Worm (Caenorhabditis elegans) whole organism, early embryonic: ENCODE data around the gene C44C10.11.

Source experiments
- B0310.2 ChIP-seq: sonication (generic microtip); optimal IDR thresholded peaks from 2 replicates; lab custom pipeline; 2016; ENCODE audit warnings: mild to moderate bottlenecking, missing genetic modification characterization, missing compliant biosample characterization
- F13C5.2 ChIP-seq: sonication (generic microtip); optimal IDR thresholded peaks from 2 replicates; lab custom pipeline; 2017; ENCODE audit warnings: mild to moderate bottlenecking, missing genetic modification characterization, inconsistent platforms, missing compliant biosample characterization
- ama-1 ChIP-seq: fragments of 150-350 bp; optimal IDR thresholded peaks from 2 replicates; lab custom pipeline; 2014
- ceh-13 ChIP-seq: fragments of 200-800 bp; sonication (Bioruptor generic); optimal IDR thresholded peaks from 2 replicates; lab custom pipeline; 2018; ENCODE audit warnings: mild to moderate bottlenecking, missing genetic modification characterization, missing compliant biosample characterization
- ceh-36 ChIP-seq: sonication (generic microtip); optimal IDR thresholded peaks from 2 replicates; lab custom pipeline; 2016; ENCODE audit warnings: missing genetic modification characterization, inconsistent platforms, missing compliant biosample characterization
- hnd-1 ChIP-seq: sonication (generic microtip); optimal IDR thresholded peaks from 2 replicates; lab custom pipeline; 2016; ENCODE audit warnings: missing genetic modification characterization, missing compliant biosample characterization
- scrt-1 ChIP-seq: fragments of 200-800 bp; sonication (Bioruptor generic); IDR thresholded peaks from 2 replicates; pipeline ENCODE4 v1.3.6; 2022; ENCODE audit warnings: missing genetic modification characterization, missing compliant biosample characterization
- sea-1 ChIP-seq: fragments of 200-800 bp; sonication (Bioruptor generic); conservative IDR thresholded peaks from 2 replicates; pipeline ENCODE4 v1.3.6; 2022; ENCODE audit warnings: missing genetic modification characterization, missing compliant biosample characterization
- tbx-11 ChIP-seq: fragments of 200-800 bp; sonication (Bioruptor generic); IDR thresholded peaks from 2 replicates; pipeline ENCODE4 v1.3.6; 2022; ENCODE audit warnings: missing genetic modification characterization, missing compliant biosample characterization
- tra-4 ChIP-seq: sonication (generic microtip); optimal IDR thresholded peaks from 2 replicates; lab custom pipeline; 2017; ENCODE audit warnings: missing genetic modification characterization, missing compliant biosample characterization

- no peak for TF ChIP-seq sea-1 (GFP tag; lab: Robert Waterston, UW)
- TF ChIP-seq ama-1 (lab: Kevin White, UChicago) = no peak
- no peak for TF ChIP-seq tra-4
- no peak for TF ChIP-seq hnd-1 (tag; lab: Kevin White, UChicago)
- no peak for TF ChIP-seq B0310.2 (tag; lab: Kevin White, UChicago)
- TF ChIP-seq scrt-1 (GFP tag; lab: Robert Waterston, UW) = no peak
- TF ChIP-seq F13C5.2 = no peak
- no peak for TF ChIP-seq ceh-36 (tag; lab: Kevin White, UChicago)
- TF ChIP-seq ceh-13 (GFP tag; lab: Kevin White, UChicago) = no peak
- TF ChIP-seq tbx-11 (GFP tag; lab: Robert Waterston, UW) = no peak
Measured at ce11 chrX:11732752-11733151, 22.6 kb upstream of the C44C10.11 start.
